Fruit fly (Drosophila melanogaster): ENCODE data around the gene Met.

Met gene

DNA sequence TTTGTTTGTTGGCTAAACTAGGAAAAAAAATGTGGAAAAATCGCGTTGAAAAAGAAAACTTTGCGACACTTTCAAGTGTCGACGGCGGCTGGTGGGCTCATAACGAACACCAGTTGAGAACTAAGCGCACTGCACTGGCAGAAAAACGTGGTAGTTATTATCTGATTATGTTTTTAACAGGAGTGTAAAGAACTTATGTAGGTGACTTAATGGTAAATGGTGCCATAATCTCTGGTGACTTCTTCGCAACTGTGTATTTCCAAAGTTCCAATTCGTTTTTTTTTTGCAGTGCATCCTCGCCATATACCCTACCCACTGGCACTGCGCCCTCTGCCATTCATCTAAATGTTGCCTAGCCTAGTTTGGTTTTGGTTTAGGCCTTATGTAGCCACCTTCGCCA is 37.1 kb downstream of the Met start (continued):
- TF ChIP-seq Bgb (GFP tag; IDR thresholded peaks at IDR 0.05; ENCODE audit: partially characterized antibody), result no peak
- TF ChIP-seq CG43689 (GFP tag; IDR thresholded peaks at IDR 0.05), result no peak
- peak; percentile 48; the same call in 1 of the 2 replicates for TF ChIP-seq ttk (GFP tag; IDR thresholded peaks at IDR 0.05)
- TF ChIP-seq sug (tag; optimal IDR thresholded peaks at IDR 0.05), result no peak
- TF ChIP-seq zfh1 (GFP tag; IDR thresholded peaks at IDR 0.05), result no peak
- no peak for TF ChIP-seq CG16779 (GFP tag; IDR thresholded peaks at IDR 0.05)
- no peak for TF ChIP-seq caup (GFP tag; optimal IDR thresholded peaks at IDR 0.05; ENCODE audit: severe bottlenecking)
- peak; percentile 81 for TF ChIP-seq sens (GFP tag)
- peak; percentile 44; the same call in 1 of the 2 replicates for TF ChIP-seq CG32532 (GFP tag; IDR thresholded peaks at IDR 0.05)
- TF ChIP-seq Sry-β (GFP tag; optimal IDR thresholded peaks at IDR 0.05), result no peak
- TF ChIP-seq ewg (GFP tag; optimal IDR thresholded peaks at IDR 0.05), result no peak
- no peak for TF ChIP-seq luna (GFP tag; optimal IDR thresholded peaks at IDR 0.05)
- TF ChIP-seq ind (GFP tag; optimal IDR thresholded peaks at IDR 0.05), result peak; percentile 39
- TF ChIP-seq ssp (GFP tag; IDR thresholded peaks at IDR 0.05), result no peak
- peak; percentile 33 for TF ChIP-seq CG2678 (tag; optimal IDR thresholded peaks at IDR 0.05)
- TF ChIP-seq ham (GFP tag; IDR thresholded peaks at IDR 0.05), result no peak
- peak; percentile 49 for TF ChIP-seq dmrt99B (tag; optimal IDR thresholded peaks at IDR 0.05)
- TF ChIP-seq CG30403 (GFP tag; optimal IDR thresholded peaks at IDR 0.05), result peak; percentile 28
- TF ChIP-seq CG15696 (tag; optimal IDR thresholded peaks at IDR 0.05), result no peak
- TF ChIP-seq CTCF (GFP tag; optimal IDR thresholded peaks at IDR 0.05), result peak; percentile 3
- no peak for TF ChIP-seq CG14965 (GFP tag; optimal IDR thresholded peaks at IDR 0.05; ENCODE audit: borderline replicate concordance)
- no peak for TF ChIP-seq Adf1 (GFP tag; IDR thresholded peaks at IDR 0.05)
- TF ChIP-seq dimm (GFP tag; IDR thresholded peaks at IDR 0.05), result no peak
- TF ChIP-seq CG13287 (GFP tag; IDR thresholded peaks at IDR 0.05; ENCODE audit: partially characterized antibody), result no peak
- TF ChIP-seq CG9817 (tag; optimal IDR thresholded peaks at IDR 0.05), result no peak
- TF ChIP-seq ci (GFP tag; IDR thresholded peaks at IDR 0.05), result 0 out of 3 replicates have a peak, but pooled peaks have one; percentile 47
- TF ChIP-seq CG12659 (GFP tag; optimal IDR thresholded peaks at IDR 0.05), result no peak
- no peak for TF ChIP-seq ash1 (GFP tag; optimal IDR thresholded peaks at IDR 0.05)
- no peak for TF ChIP-seq Hmx (GFP tag; optimal IDR thresholded peaks at IDR 0.05)
- no peak for TF ChIP-seq rib (GFP tag; IDR thresholded peaks at IDR 0.05)
- TF ChIP-seq sens-2 (GFP tag; IDR thresholded peaks at IDR 0.05), result no peak
- TF ChIP-seq CG10321 (GFP tag; IDR thresholded peaks at IDR 0.05), result no peak
- no peak for TF ChIP-seq slou (GFP tag; optimal IDR thresholded peaks at IDR 0.05)
- no peak for TF ChIP-seq Abd-B (GFP tag; optimal IDR thresholded peaks at IDR 0.05)
- peak; percentile 0 to 35 for TF ChIP-seq Pdp1 (GFP tag; optimal IDR thresholded peaks at IDR 0.05)
- TF ChIP-seq CG12942 (GFP tag; optimal IDR thresholded peaks at IDR 0.05), result no peak
- TF ChIP-seq ERR (GFP tag; optimal IDR thresholded peaks at IDR 0.05), result no peak
- TF ChIP-seq CG16863 (GFP tag; optimal IDR thresholded peaks at IDR 0.05), result peak; percentile 26
- TF ChIP-seq fd64A (GFP tag; optimal IDR thresholded peaks at IDR 0.05), result no peak
- TF ChIP-seq CG7556 (GFP tag; optimal IDR thresholded peaks at IDR 0.05), result peak; percentile 4
- TF ChIP-seq disco-r (GFP tag; optimal IDR thresholded peaks at IDR 0.05), result no peak
- no peak for TF ChIP-seq exex (tag; optimal IDR thresholded peaks at IDR 0.05)
- TF ChIP-seq CG2712 (tag; optimal IDR thresholded peaks at IDR 0.05), result no peak
- no peak for TF ChIP-seq cato (GFP tag; optimal IDR thresholded peaks at IDR 0.05; ENCODE audit: borderline replicate concordance)
- no peak for TF ChIP-seq ara (GFP tag; IDR thresholded peaks at IDR 0.05)
- no peak for TF ChIP-seq CG2199 (GFP tag; IDR thresholded peaks at IDR 0.05)
- TF ChIP-seq CG15073 (GFP tag; optimal IDR thresholded peaks at IDR 0.05), result no peak
- no peak for TF ChIP-seq Tbp (GFP tag; optimal IDR thresholded peaks at IDR 0.05)
- TF ChIP-seq Ets97D (GFP tag; optimal IDR thresholded peaks at IDR 0.05), result no peak
- TF ChIP-seq E2f2 (GFP tag; IDR thresholded peaks at IDR 0.05), result no peak
- no peak for TF ChIP-seq sim (GFP tag; IDR thresholded peaks at IDR 0.05)
- no peak for TF ChIP-seq aop (GFP tag; IDR thresholded peaks at IDR 0.05)
- no peak for TF ChIP-seq MTF-1 (GFP tag; optimal IDR thresholded peaks at IDR 0.05; ENCODE audit: borderline replicate concordance)
